Fruit fly (Drosophila melanogaster) whole organism, embryonic: ENCODE measurements around the gene CG18171.

Experiments
- Aef1 ChIP-seq: fragments of 200-800 bp; sonication (Bioruptor generic); IDR thresholded peaks from 3 replicates; pipeline ENCODE4 v1.3.6; 2022; ENCODE audit warnings: missing biosample characterization, missing genetic modification characterization
- CG11504 ChIP-seq: fragments of 200-800 bp; sonication (Bioruptor generic); optimal IDR thresholded peaks from 3 replicates; lab custom pipeline; 2019; ENCODE audit warnings: missing biosample characterization, mild to moderate bottlenecking, missing genetic modification characterization, moderate library complexity
- CG12219 ChIP-seq: fragments of 200-800 bp; sonication (Bioruptor generic); optimal IDR thresholded peaks from 3 replicates; lab custom pipeline; 2018; ENCODE audit warnings: missing biosample characterization, mild to moderate bottlenecking, missing genetic modification characterization
- CG1233 ChIP-seq: fragments of 200-800 bp; sonication (Bioruptor generic); optimal IDR thresholded peaks from 4 replicates; lab custom pipeline; 2018; ENCODE audit warnings: missing biosample characterization, mild to moderate bottlenecking, missing genetic modification characterization
- CG12942 ChIP-seq: fragments of 200-800 bp; sonication (Bioruptor generic); optimal IDR thresholded peaks from 3 replicates; lab custom pipeline; 2016; ENCODE audit warnings: missing biosample characterization, missing genetic modification characterization
- CG13296 ChIP-seq: fragments of 200-800 bp; sonication (Bioruptor generic); optimal IDR thresholded peaks from 3 replicates; lab custom pipeline; 2018; ENCODE audit warnings: missing biosample characterization, mild to moderate bottlenecking, missing genetic modification characterization
- CG13424 ChIP-seq: fragments of 200-800 bp; sonication (Bioruptor generic); optimal IDR thresholded peaks from 2 replicates; lab custom pipeline; 2019; ENCODE audit warnings: missing biosample characterization, mild to moderate bottlenecking, missing genetic modification characterization, moderate library complexity
- CG17612 ChIP-seq: fragments of 200-800 bp; sonication (Bioruptor generic); IDR thresholded peaks from 2 replicates; pipeline ENCODE4 v1.3.6; 2022; ENCODE audit warnings: missing biosample characterization, missing genetic modification characterization
- CG18599 ChIP-seq: fragments of 200-800 bp; sonication (Bioruptor generic); optimal IDR thresholded peaks from 3 replicates; lab custom pipeline; 2017; ENCODE audit warnings: missing biosample characterization, missing genetic modification characterization, mild to moderate bottlenecking, moderate library complexity, missing genetic modification reagents
- CG2875 ChIP-seq: fragments of 200-800 bp; sonication (Bioruptor generic); optimal IDR thresholded peaks from 2 replicates; lab custom pipeline; 2017; ENCODE audit warnings: missing biosample characterization, mild to moderate bottlenecking, missing genetic modification characterization, missing genetic modification reagents
- CG3281 ChIP-seq: fragments of 200-800 bp; sonication (Bioruptor generic); optimal IDR thresholded peaks from 3 replicates; lab custom pipeline; 2017; ENCODE audit warnings: missing biosample characterization, mild to moderate bottlenecking, missing genetic modification characterization
- CG33213 ChIP-seq: fragments of 200-800 bp; sonication (Bioruptor generic); optimal IDR thresholded peaks from 3 replicates; lab custom pipeline; 2016; ENCODE audit warnings: missing biosample characterization, missing genetic modification characterization
- CG34376 ChIP-seq: fragments of 200-800 bp; sonication (Bioruptor generic); optimal IDR thresholded peaks from 2 replicates; lab custom pipeline; 2018; ENCODE audit warnings: missing biosample characterization, mild to moderate bottlenecking, missing genetic modification characterization
- CG3995 ChIP-seq: fragments of 200-800 bp; sonication (Bioruptor generic); optimal IDR thresholded peaks from 3 replicates; lab custom pipeline; 2016; ENCODE audit warnings: missing biosample characterization, missing genetic modification characterization
- CG4820 ChIP-seq: fragments of 200-800 bp; sonication (Bioruptor generic); optimal IDR thresholded peaks from 3 replicates; lab custom pipeline; 2016; ENCODE audit warnings: missing biosample characterization, missing genetic modification characterization
- CG7271 ChIP-seq: fragments of 200-800 bp; sonication (Bioruptor generic); optimal IDR thresholded peaks from 2 replicates; lab custom pipeline; 2018; ENCODE audit warnings: missing biosample characterization, mild to moderate bottlenecking, missing genetic modification characterization, moderate library complexity
- CG9437 ChIP-seq: fragments of 200-800 bp; sonication (Bioruptor generic); optimal IDR thresholded peaks from 2 replicates; lab custom pipeline; 2018; ENCODE audit warnings: missing biosample characterization, mild to moderate bottlenecking, missing genetic modification characterization
- Dad ChIP-seq: fragments of 200-800 bp; sonication (Bioruptor generic); optimal IDR thresholded peaks from 3 replicates; lab custom pipeline; 2016; ENCODE audit warnings: missing biosample characterization, missing genetic modification characterization
- Dip3 ChIP-seq: fragments of 200-800 bp; sonication (Bioruptor generic); optimal IDR thresholded peaks from 3 replicates; lab custom pipeline; 2016; ENCODE audit warnings: missing biosample characterization, missing genetic modification characterization
- Doc2 ChIP-seq: fragments of 200-800 bp; sonication (Bioruptor generic); IDR thresholded peaks from 2 replicates; pipeline ENCODE4 v1.3.6; 2022; ENCODE audit warnings: missing biosample characterization, missing genetic modification characterization
- Ets97D ChIP-seq: fragments of 200-800 bp; sonication (Bioruptor generic); optimal IDR thresholded peaks from 3 replicates; lab custom pipeline; 2016; ENCODE audit warnings: missing biosample characterization, missing genetic modification characterization
- Fer3 ChIP-seq: fragments of 200-800 bp; sonication (Bioruptor generic); optimal IDR thresholded peaks from 2 replicates; lab custom pipeline; 2018; ENCODE audit warnings: missing biosample characterization, mild to moderate bottlenecking, missing genetic modification characterization, moderate library complexity
- Hey ChIP-seq: fragments of 200-800 bp; sonication (Bioruptor generic); optimal IDR thresholded peaks from 3 replicates; lab custom pipeline; 2018; ENCODE audit warnings: missing biosample characterization, mild to moderate bottlenecking, missing genetic modification characterization
- HmgZ ChIP-seq: fragments of 200-800 bp; sonication (Bioruptor generic); optimal IDR thresholded peaks from 2 replicates; lab custom pipeline; 2018; ENCODE audit warnings: missing biosample characterization, mild to moderate bottlenecking, missing genetic modification characterization
- Hr3 ChIP-seq: fragments of 200-800 bp; sonication (Bioruptor generic); optimal IDR thresholded peaks from 3 replicates; lab custom pipeline; 2016; ENCODE audit warnings: missing biosample characterization, missing genetic modification characterization
- Hr51 ChIP-seq, 2 experiments: fragments of 200-800 bp; sonication (Bioruptor generic); optimal IDR thresholded peaks; 2 replicates in 1 of 2; 3 replicates in 1 of 2; lab custom pipeline; 2016 to 2018; ENCODE audit warnings: missing biosample characterization in 2 of 2, missing genetic modification characterization in 2 of 2, mild to moderate bottlenecking in 1 of 2, moderate library complexity in 1 of 2
- Lhr ChIP-seq: fragments of 200-800 bp; sonication (Bioruptor generic); optimal IDR thresholded peaks from 3 replicates; lab custom pipeline; 2017; ENCODE audit warnings: mild to moderate bottlenecking, missing biosample characterization, missing genetic modification reagents, missing genetic modification characterization
- NK7.1 ChIP-seq: fragments of 200-800 bp; sonication (Bioruptor generic); optimal IDR thresholded peaks from 3 replicates; lab custom pipeline; 2016; ENCODE audit warnings: missing biosample characterization, missing genetic modification characterization
- Pdp1 ChIP-seq, 2 experiments: fragments of 200-800 bp; sonication (Bioruptor generic); optimal IDR thresholded peaks; 3 replicates each; lab custom pipeline; 2016; ENCODE audit warnings: missing biosample characterization in 2 of 2, missing genetic modification characterization in 2 of 2, mild to moderate bottlenecking in 1 of 2, moderate library complexity in 1 of 2
- Rfx ChIP-seq: fragments of 200-800 bp; sonication (Bioruptor generic); IDR thresholded peaks from 2 replicates; pipeline ENCODE4 v1.3.6; 2022; ENCODE audit warnings: missing biosample characterization, missing genetic modification characterization
- Scr ChIP-seq: fragments of 200-800 bp; sonication (Bioruptor generic); IDR thresholded peaks from 2 replicates; pipeline ENCODE4 v1.3.6; 2022; ENCODE audit warnings: missing biosample characterization, missing genetic modification characterization; ENCODE audit not compliant: partially characterized antibody
- chinmo ChIP-seq: fragments of 200-800 bp; sonication (Bioruptor generic); IDR thresholded peaks from 4 replicates; pipeline ENCODE4 v1.3.6; 2022; ENCODE audit warnings: missing biosample characterization, missing genetic modification characterization; ENCODE audit not compliant: partially characterized antibody
- chm ChIP-seq: fragments of 200-800 bp; sonication (Bioruptor generic); IDR thresholded peaks from 2 replicates; pipeline ENCODE4 v1.3.6; 2022; ENCODE audit warnings: missing biosample characterization, missing genetic modification characterization
- crc ChIP-seq: fragments of 200-800 bp; sonication (Bioruptor generic); optimal IDR thresholded peaks from 2 replicates; lab custom pipeline; 2016; ENCODE audit warnings: missing biosample characterization, missing genetic modification characterization
- ems ChIP-seq: fragments of 200-800 bp; sonication (Bioruptor generic); optimal IDR thresholded peaks from 3 replicates; lab custom pipeline; 2016; ENCODE audit warnings: missing biosample characterization, missing genetic modification characterization
- exex ChIP-seq: fragments of 200-800 bp; sonication (Bioruptor generic); optimal IDR thresholded peaks from 4 replicates; lab custom pipeline; 2018; ENCODE audit warnings: missing biosample characterization, mild to moderate bottlenecking, missing genetic modification characterization, moderate library complexity
- fd64A ChIP-seq: fragments of 200-800 bp; sonication (Bioruptor generic); optimal IDR thresholded peaks from 3 replicates; lab custom pipeline; 2018; ENCODE audit warnings: missing biosample characterization, mild to moderate bottlenecking, missing genetic modification characterization
- ftz-f1 ChIP-seq: fragments of 200-800 bp; sonication (Bioruptor generic); optimal IDR thresholded peaks from 2 replicates; lab custom pipeline; 2016; ENCODE audit warnings: missing biosample characterization, missing genetic modification characterization
- klu ChIP-seq: fragments of 200-800 bp; sonication (Bioruptor generic); IDR thresholded peaks from 2 replicates; pipeline ENCODE4 v1.3.6; 2022; ENCODE audit warnings: missing biosample characterization, missing genetic modification characterization
- knrl ChIP-seq: fragments of 200-800 bp; sonication (Bioruptor generic); IDR thresholded peaks from 3 replicates; pipeline ENCODE4 v1.3.6; 2022; ENCODE audit warnings: missing biosample characterization, missing genetic modification characterization; ENCODE audit not compliant: partially characterized antibody
- lmd ChIP-seq: fragments of 200-800 bp; sonication (Bioruptor generic); IDR thresholded peaks from 2 replicates; pipeline ENCODE4 v1.3.6; 2022; ENCODE audit warnings: missing biosample characterization, missing genetic modification characterization
- rib ChIP-seq: fragments of 200-800 bp; sonication (Bioruptor generic); IDR thresholded peaks from 2 replicates; pipeline ENCODE4 v1.3.6; 2022; ENCODE audit warnings: missing biosample characterization, missing genetic modification characterization
- row ChIP-seq: fragments of 200-800 bp; sonication (Bioruptor generic); IDR thresholded peaks from 3 replicates; pipeline ENCODE4 v1.3.6; 2022; ENCODE audit warnings: missing biosample characterization, missing genetic modification characterization
- shn ChIP-seq: fragments of 200-800 bp; sonication (Bioruptor generic); optimal IDR thresholded peaks from 3 replicates; lab custom pipeline; 2016; ENCODE audit warnings: missing biosample characterization, missing genetic modification characterization
- sim ChIP-seq: fragments of 200-800 bp; sonication (Bioruptor generic); IDR thresholded peaks from 2 replicates; pipeline ENCODE4 v1.3.6; 2022; ENCODE audit warnings: missing biosample characterization, missing genetic modification characterization
- stc ChIP-seq: fragments of 200-800 bp; sonication (Bioruptor generic); IDR thresholded peaks from 2 replicates; pipeline ENCODE4 v1.3.6; 2022; ENCODE audit warnings: missing biosample characterization, missing genetic modification characterization
- tll ChIP-seq, 2 experiments: fragments of 200-800 bp in 1 of 2; fragments of >200 bp in 1 of 2; sonication (Bioruptor generic) in 1 of 2; optimal IDR thresholded peaks; 2 replicates each; lab custom pipeline; 2017 to 2019; ENCODE audit warnings: missing biosample characterization in 2 of 2, missing genetic modification characterization in 2 of 2, mild to moderate bottlenecking in 1 of 2, moderate library complexity in 1 of 2
- tna ChIP-seq: fragments of 200-800 bp; sonication (Bioruptor generic); IDR thresholded peaks from 2 replicates; pipeline ENCODE4 v1.3.6; 2022; ENCODE audit warnings: missing biosample characterization, missing genetic modification characterization; ENCODE audit not compliant: partially characterized antibody

Gene CG18171

dm6 chr3L:1738375-1739328, 15.7 kb upstream of the CG18171 start, which contains the start of gene Gk2 (continued):
- TF ChIP-seq CG9437 (GFP tag; lab: Kevin White, UChicago) (peak; percentile 35), CG13424 (tag; lab: Kevin White, UChicago) (no peak), NK7.1 (GFP tag; lab: Kevin White, UChicago) (no peak), Ets97D (peak; percentile 55), shn (GFP tag; lab: Kevin White, UChicago) (no peak), Scr (GFP tag; lab: Robert Waterston, UW) (peak; percentile 48), knrl (GFP tag; lab: Robert Waterston, UW) (no peak), CG12942 (no peak), stc (no peak), Lhr (GFP tag; lab: Kevin White, UChicago) (peak; percentile 82), CG2875 (no peak), Aef1 (GFP tag; lab: Robert Waterston, UW) (no peak), chm (GFP tag; lab: Robert Waterston, UW) (no peak), ems (GFP tag; lab: Kevin White, UChicago) (no peak), klu (GFP tag; lab: Robert Waterston, UW) (no peak), Dip3 (GFP tag; lab: Kevin White, UChicago) (no peak), lmd (GFP tag; lab: Robert Waterston, UW) (no peak), CG7271 (tag; lab: Kevin White, UChicago) (no peak), crc (no peak), rib (peak; percentile 28; the same call in 1 of the 2 replicates), tll (GFP tag; optimal IDR thresholded peaks at IDR 0.05; lab: Kevin White, UChicago) (no peak), Hey (tag; lab: Kevin White, UChicago) (no peak), Doc2 (GFP tag; lab: Robert Waterston, UW) (no peak), CG4820 (GFP tag; lab: Kevin White, UChicago) (no peak), Rfx (GFP tag; lab: Robert Waterston, UW) (peak; percentile 32; the same call in 1 of the 2 replicates), tna (GFP tag; lab: Robert Waterston, UW) (peak; percentile 50; the same call in 1 of the 2 replicates)
- TF ChIP-seq, all 482 proteins: peak for 75

DNA sequence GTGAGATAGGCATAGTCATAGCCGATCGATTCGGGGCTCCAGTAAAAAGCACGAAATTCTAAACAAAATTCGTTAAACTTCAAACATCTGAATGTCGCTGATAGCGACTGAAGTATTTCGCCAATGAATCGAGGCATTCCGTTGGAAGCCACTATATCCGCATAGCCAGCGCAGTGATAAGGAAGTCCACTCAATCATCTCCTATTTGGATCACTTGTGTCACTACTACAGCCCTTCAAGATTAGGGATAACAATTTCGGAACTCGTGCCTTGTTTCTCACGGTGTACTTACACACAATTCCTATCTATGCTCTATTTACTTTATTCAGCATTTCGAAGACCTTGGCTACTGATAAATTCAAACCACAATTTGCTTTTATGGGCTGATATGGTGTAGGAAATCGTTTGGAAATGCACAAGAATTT, 15.0 kb upstream of the CG18171 start, which contains the start of gene PIG-Wb:
Gene PIG-Wb, minus strand, starts transcription at position 209 of the 425 bp plus-strand sequence.
- TF ChIP-seq Hr3 (GFP tag; lab: Kevin White, UChicago): no peak
- peak; percentile 91 for TF ChIP-seq CG34376 (GFP tag; lab: Kevin White, UChicago)
- peak in 1 of 2 experiments; percentile 15 for TF ChIP-seq Pdp1 (GFP tag; optimal IDR thresholded peaks at IDR 0.05; lab: Kevin White, UChicago)
- no peak for TF ChIP-seq chinmo (GFP tag; lab: Robert Waterston, UW)
- TF ChIP-seq CG3995 (GFP tag; lab: Kevin White, UChicago): peak; percentile 82
- no peak for TF ChIP-seq Fer3
- no peak for TF ChIP-seq CG1233 (GFP tag; lab: Kevin White, UChicago)
- peak; percentile 34; the same call in 2 of the 3 replicates for TF ChIP-seq row (GFP tag; lab: Robert Waterston, UW)
- TF ChIP-seq exex (tag; lab: Kevin White, UChicago): peak; percentile 88
- TF ChIP-seq CG17612 (GFP tag; lab: Robert Waterston, UW): no peak
- TF ChIP-seq CG18599 (GFP tag; lab: Kevin White, UChicago): peak; percentile 77
- TF ChIP-seq CG13296 (GFP tag; lab: Kevin White, UChicago): peak; percentile 54
- TF ChIP-seq Hr51 (GFP tag; optimal IDR thresholded peaks at IDR 0.05; lab: Kevin White, UChicago): peak in 1 of 2 experiments; percentile 26
- TF ChIP-seq CG3281: peak; percentile 33
- peak; percentile 14 for TF ChIP-seq CG12219 (GFP tag; lab: Kevin White, UChicago)
- TF ChIP-seq Dad (GFP tag; lab: Kevin White, UChicago): peak; percentile 4
- no peak for TF ChIP-seq fd64A (GFP tag; lab: Kevin White, UChicago)
- TF ChIP-seq ftz-f1 (GFP tag; lab: Kevin White, UChicago): peak; percentile 50
- peak; percentile 32 for TF ChIP-seq HmgZ
- TF ChIP-seq sim: no peak
- peak; percentile 18 for TF ChIP-seq CG11504 (tag; lab: Kevin White, UChicago)
- no peak for TF ChIP-seq CG33213 (GFP tag; lab: Kevin White, UChicago)
- 0 out of 2 replicates have a peak, but pooled peaks have one; percentile 3 for TF ChIP-seq Rfx (GFP tag; lab: Robert Waterston, UW)
